Worm (Caenorhabditis elegans) whole organism, dauer: ENCODE measurements around the gene F25E5.5.
"Not testable (repeated sequence)": the region's sequence is repeated elsewhere in the genome, so short reads cannot be mapped to it uniquely, and the experiment has no call there.

Experiments
- unc-62 ChIP-seq: sonication (generic microtip); optimal IDR thresholded peaks from 2 replicates; lab custom pipeline; 2017; ENCODE audit warnings: missing biosample characterization, missing genetic modification reagents, missing genetic modification characterization

The F25E5.5 gene

DNA sequence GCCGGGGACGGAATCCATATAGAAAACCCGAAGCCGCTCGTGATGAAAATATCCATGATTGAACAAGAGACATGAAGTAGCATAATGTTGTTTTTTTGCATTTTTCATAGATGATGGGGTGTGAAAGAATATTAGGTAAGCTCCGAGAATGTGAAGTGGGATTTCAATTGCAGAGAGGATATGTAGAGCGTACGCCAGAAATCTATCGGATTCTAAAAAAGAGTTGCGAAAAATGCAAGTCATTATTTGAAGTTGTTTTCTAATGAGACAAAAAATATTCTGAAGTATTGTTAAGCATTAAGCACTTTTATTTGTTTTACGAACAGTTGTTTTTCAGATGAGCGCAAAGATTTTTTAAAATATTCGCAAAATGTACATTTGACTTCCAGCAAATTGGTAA is 22.7 kb upstream of the F25E5.5 start, which contains the start of gene F18E3.10:
F18E3.10 (minus strand) TSS at position 101 of the 400 bp plus-strand sequence.
- TF ChIP-seq unc-62 (GFP tag; lab: Kevin White, UChicago): no peak

DNA sequence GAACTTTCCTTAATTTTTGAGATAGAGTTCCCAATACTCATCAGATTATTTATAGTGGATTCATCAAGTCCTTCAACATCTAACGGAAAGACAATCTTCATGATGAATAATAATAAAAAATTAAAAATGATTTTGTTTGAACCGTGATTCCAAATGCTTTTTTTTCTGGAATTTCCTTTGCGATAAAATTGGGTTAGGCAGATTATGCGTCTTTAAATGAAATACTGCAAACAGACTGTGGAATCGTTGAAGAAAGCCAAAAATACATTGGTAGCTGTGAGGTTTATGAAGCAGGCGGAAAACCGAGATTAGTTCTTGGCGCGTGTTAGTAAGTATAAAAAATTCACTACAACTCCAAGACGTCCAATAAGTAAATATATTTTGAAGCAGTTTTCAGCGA is 20.5 kb upstream of the F25E5.5 start, which contains the start of gene srw-68:
srw-68 (minus strand) TSS at position 101 of the 400 bp plus-strand sequence.
- no peak for TF ChIP-seq unc-62 (GFP tag; lab: Kevin White, UChicago)

DNA sequence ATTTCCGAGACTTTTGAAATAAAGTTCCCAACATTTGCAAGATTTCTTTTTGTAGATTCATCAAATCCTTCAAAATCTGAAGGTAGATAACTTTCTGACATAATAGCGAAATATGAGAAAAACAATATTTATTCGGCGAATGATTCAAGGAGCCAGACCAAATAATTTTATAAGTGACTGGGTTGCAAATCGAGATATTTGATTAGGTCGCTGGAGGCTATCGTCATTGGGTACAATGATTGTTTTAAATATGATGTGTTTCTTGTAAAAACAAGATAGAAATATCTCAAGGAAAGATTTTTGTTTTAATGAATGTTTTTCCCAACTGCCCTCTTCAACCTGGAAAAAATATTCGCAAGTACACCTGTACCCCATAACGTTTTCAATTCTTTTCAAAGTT is 18.2 kb upstream of the F25E5.5 start, which contains the start of gene srw-69:
srw-69 (minus strand) TSS at position 101 of the 400 bp plus-strand sequence.
- TF ChIP-seq unc-62 (GFP tag; lab: Kevin White, UChicago): no peak

DNA sequence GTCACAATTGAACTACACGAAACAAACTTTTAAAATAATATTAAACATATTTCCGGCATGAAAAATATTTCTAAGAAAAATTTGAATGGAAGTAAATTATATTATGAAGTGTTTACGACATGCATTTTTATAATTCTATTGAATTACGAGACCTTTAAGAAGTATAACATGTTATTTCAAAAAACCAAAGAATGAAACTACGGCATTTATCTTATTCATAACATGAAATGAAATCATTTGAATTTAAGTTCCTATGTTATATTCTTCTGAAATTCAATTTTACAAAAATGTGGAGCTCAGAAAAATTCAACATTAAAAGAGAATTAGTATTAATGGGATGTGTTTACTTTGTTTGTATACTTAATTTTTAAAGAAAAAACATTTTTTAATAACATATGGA is 16.0 kb upstream of the F25E5.5 start, which contains the start of gene srw-71:
srw-71 (minus strand) TSS at position 101 of the 400 bp plus-strand sequence.
- TF ChIP-seq unc-62 (GFP tag; lab: Kevin White, UChicago): no peak

DNA sequence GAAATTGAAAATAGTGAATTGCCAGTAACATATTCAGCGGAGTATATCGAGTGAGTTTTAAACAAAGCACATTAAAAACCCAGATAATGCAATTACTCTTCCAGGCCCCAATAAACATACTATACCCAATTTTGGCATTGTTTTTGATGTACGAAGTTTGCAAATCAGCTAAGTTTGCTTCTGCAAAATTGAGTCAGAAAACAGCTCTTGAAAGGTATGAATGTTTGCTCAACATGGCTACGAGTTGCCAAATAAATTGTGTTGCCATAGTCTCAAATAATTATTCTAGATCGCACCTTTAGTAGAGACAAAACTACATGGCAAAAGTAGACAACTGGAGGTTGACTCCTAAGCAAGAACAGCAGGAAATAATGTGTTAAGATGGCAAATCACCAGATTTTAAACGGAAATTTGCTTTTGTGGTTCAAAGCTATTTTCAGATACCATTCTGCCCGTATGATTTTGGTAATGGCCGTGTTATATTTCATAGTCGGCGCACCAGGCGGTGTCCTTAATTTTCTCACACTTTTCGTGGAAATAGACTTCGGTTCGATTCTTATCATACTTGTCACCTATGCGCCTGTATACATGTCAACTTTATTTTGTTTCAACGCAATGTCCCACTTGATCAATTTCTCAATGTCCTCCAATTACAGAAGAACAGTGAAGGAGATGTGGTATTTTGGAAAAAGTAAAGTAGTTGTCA is 14.5 kb upstream of the F25E5.5 start:
- TF ChIP-seq unc-62 (GFP tag; lab: Kevin White, UChicago): no peak

DNA sequence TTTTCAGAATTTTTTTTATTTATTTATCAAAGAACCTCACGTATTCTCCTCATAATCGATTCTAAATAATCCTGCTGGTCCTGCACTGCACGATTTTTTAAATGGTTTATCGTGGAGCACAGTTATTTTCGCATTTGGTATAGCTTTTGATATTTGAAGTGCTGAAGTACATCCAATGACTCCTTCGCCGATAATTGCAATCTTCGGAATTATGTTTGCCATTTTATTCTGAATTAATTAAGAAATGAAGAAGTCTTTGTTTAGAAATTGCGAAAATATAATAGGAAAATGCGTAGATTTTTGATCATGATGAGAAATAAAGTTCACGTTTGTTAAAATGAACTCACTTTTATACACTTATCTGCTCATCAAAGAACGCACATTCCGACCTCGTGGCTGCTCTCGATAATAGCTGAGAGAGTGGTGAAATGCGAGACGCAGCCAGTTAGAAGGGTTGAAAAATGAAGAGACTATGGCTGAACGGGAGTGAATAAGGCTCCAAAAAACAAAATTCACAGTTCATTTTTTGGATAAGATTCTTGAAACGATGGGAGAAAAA is 12.2 kb upstream of the F25E5.5 start:
- TF ChIP-seq unc-62 (GFP tag; lab: Kevin White, UChicago): no peak

DNA sequence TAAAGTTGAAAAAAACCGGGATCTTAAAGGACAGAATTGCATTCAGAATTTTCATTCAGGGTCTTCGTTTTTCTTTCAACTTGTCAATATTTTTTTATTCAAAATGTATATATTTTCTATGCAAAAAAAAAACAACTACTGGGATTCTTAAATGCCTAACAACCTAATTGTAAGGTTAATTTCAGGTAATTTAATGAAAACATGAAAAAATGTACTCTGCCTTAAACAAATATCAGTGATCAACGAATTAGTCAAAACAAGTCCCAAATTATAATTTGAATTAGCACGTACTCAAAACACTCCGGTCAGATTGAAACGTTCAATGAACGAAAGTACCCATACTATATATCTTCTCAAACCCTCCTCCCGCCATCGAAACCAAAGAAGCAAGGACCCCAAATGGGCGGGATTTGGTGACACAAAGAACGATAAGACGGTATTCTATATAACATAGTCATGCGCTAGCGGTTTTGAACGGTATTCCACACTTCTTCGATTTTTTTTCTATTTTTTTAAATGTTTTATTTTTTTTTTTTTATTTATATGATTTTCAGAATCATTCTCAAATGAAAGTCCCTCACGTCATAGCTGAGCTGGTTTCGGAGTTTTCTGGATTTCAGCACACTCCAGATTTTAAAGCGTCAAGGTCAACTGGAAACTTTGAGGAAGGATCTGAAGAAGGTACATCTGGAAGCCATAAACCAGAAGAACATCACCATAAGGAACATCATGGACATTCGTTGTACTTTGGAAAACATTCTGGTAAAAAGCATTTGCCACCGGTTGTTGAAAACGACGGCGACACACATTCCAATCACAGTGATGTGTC is 11.5 kb upstream of the F25E5.5 start, which contains the start of the genes ddo-2 and F25E5.8:
ddo-2 (minus strand) TSS at position 330 of the 829 bp plus-strand sequence.
F25E5.8 (plus strand) TSS at position 555 of the 829 bp plus-strand sequence.
- no peak for TF ChIP-seq unc-62 (GFP tag; lab: Kevin White, UChicago)

DNA sequence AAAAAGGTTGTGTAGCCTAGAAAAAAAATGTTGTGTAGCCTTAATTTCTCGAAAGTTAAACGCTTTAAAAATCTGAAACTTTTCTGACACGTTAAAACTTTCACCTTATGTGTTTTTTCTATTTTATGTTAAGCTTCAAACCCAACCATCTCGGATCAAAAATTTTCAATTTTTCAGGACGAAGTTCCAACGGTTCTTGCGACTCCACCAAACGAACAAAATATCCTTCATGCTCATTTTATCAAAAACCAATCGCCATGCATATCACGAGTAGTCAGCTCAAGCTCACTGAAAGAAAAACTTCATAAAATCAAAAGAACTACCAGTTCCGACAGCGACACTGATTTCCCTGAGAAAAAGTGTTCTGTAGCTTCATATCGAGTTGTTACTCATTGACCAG is 10.6 kb upstream of the F25E5.5 start:
- no peak for TF ChIP-seq unc-62 (GFP tag; lab: Kevin White, UChicago)

DNA sequence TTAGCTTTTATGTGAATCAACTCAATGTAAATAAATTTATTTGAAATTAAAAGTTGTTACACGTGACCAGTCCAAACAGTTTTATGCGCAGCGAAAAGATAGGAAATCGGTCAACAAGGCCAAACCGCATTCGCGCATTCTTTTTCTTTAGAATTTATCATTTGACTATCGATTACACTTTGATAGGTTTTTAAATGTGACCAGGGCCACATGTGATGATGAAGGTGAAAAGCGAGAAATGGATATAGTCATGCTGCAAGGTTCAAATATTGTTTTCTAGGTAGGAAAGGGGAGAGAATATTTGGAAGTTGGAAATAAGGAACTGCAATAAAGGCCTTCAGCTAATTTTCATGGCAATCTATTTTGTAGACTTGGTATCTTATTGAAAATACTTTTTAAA is 10.2 kb upstream of the F25E5.5 start:
- no peak for TF ChIP-seq unc-62 (GFP tag; lab: Kevin White, UChicago)

DNA sequence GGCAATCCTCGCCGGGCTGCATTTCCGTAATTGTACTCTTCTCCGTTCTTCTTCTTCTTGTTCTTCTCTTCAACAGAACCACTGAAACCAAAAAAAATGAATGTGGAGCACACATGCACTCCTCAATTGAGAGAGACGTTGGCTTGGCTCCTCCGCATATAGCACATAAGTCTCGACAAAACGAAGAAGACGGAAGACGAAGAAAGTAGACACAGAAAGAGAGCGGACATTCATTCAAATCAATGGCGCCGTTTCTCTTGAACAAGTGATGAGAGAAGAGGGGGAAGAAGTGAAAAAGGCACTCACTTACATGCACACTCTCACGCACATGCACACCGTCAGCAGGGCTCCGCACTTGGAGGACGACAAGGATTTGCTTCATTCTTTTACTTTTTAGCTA is 9.5 kb upstream of the F25E5.5 start, which contains the start of gene F25E5.9:
F25E5.9 (minus strand) TSS at position 382 of the 400 bp plus-strand sequence.
- no peak for TF ChIP-seq unc-62 (GFP tag; lab: Kevin White, UChicago)

DNA sequence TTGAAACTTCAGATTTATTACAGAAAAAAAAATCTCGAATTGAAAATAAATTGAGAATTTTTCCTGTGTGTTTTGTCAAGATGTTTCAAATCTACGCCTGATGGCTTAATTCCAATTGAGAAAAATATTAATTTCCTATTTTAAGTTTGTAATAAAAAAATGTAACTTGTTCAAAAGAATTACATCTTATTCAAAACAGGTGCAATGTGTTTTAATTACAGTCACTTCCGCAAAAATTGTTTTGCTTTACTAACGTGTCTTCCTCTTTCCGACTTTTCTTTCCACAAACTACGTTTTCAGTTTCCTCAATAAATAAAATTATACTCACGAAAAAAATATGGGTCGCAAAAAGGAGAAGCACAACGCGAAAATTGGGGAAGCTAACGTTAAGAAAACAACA is 9.1 kb upstream of the F25E5.5 start, which contains the start of gene F25E5.16:
F25E5.16 (plus strand) TSS at position 301 of the 400 bp plus-strand sequence.
- no peak for TF ChIP-seq unc-62 (GFP tag; lab: Kevin White, UChicago)

DNA sequence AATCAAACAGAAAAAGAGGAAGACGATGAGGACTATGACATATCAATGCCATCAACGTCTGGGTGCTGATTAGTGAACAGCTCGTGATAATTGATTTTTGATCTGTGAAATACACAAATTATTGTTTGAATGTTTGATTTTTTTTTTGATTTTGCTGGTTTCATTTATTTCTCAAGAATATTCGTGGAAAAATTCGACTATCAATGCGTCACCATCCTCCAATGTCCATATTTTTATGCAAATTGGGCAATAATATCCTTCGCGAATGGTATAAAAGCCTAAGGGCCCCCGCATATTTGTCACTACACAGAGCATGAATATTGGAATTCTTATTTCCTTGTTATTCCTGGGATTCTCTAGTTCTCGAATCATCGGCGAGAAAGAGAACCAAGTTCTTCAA is 7.3 kb upstream of the F25E5.5 start, which contains the start of gene try-13:
try-13 (plus strand) TSS at position 301 of the 400 bp plus-strand sequence.
- TF ChIP-seq unc-62 (GFP tag; lab: Kevin White, UChicago): no peak

DNA sequence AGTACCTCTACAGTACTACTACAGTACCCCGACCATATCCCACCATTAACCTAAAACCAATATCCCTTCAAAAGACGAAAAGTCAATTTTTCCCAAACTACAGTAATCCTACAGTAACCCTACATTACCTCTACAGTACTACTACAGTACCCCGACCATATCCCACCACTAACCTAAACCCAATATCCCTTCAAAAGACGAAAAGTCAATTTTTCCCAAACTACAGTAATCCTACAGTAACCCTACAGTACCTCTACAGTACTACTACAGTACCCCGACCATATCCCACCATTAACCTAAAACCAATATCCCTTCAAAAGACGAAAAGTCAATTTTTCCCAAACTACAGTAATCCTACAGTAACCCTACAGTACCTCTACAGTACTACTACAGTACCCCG is 2.7 kb upstream of the F25E5.5 start, which contains the start of gene nhr-141:
nhr-141 (plus strand) TSS at position 331 of the 400 bp plus-strand sequence.
- TF ChIP-seq unc-62 (GFP tag; lab: Kevin White, UChicago): not testable (repeated sequence)

DNA sequence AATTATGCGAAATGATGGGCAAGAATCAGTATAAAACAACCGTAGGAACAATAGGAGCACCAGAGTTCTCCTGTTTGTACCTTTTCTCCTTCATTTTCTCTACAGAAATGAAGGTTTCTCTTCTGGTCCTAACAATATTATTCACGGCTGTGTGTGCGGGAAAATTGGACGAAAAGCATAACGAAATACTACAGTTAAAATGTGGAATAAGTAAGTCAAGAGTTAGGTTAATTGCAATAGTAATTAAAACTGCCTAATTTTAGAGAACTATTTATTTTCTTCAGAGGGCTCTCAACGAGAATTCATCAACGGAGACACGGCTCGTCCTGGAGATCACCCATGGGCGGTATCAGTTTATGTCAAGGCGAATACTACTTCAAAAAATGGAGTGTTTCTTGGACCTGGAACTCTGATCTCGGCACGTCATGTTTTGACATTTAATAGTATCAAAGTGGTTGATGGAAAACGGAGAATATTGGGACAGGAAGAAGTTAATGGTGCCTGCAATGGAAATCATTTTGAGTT is 2.3 kb downstream of the F25E5.5 start, which contains the start of gene try-12:
try-12 (plus strand) TSS at position 51 of the 525 bp plus-strand sequence.
- no peak for TF ChIP-seq unc-62 (GFP tag; lab: Kevin White, UChicago)

DNA sequence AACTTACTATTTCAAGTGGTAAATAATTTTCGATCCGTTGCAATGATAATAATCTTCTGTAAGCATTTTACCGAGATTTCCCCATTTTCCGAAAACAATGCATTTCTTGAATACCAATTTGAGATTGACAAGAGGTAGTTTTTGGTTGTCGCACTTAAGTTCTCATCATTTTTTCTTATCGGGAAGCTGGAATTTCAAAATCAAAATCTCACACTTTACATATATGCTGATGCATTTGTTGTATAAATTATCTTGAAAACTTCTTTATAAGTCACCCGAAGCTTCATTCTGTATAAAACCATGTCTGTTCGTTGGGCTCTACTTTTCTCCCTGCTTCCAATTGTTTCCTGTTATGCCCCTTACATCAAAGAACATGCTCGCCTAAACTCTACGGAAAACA is 4.4 kb downstream of the F25E5.5 start, which contains the start of gene try-11:
try-11 (plus strand) TSS at position 301 of the 400 bp plus-strand sequence.
- no peak for TF ChIP-seq unc-62 (GFP tag; lab: Kevin White, UChicago)
